Worm (Caenorhabditis elegans): ENCODE data around the gene unc-84.

ce11 chrX:13544544-13545021 lies 40.0 kb upstream of the unc-84 start:
- no peak for TF ChIP-seq W03F9.2 (tag; optimal IDR thresholded peaks at IDR 0.05)
- no peak for TF ChIP-seq dao-5 (tag; optimal IDR thresholded peaks at IDR 0.05)
- no peak for TF ChIP-seq him-1 (tag; optimal IDR thresholded peaks at IDR 0.05)

Data from whole organism, L4/young adult.